Worm (Caenorhabditis elegans) whole organism, late embryonic: Measurements from ENCODE around the gene clec-10.
A peak's percentile ranks its signal among the peaks of the same experiment; 100 is the strongest.

Experiments
- F13H6.1 ChIP-seq: sonication (generic microtip); optimal IDR thresholded peaks from 2 replicates; lab custom pipeline; 2016; ENCODE audit warnings: missing genetic modification characterization, missing compliant biosample characterization
- K02D7.2 ChIP-seq: sonication (generic microtip); optimal IDR thresholded peaks from 2 replicates; lab custom pipeline; 2017; ENCODE audit warnings: mild to moderate bottlenecking, missing genetic modification characterization, missing compliant biosample characterization
- K09A11.1 ChIP-seq: sonication (generic microtip); optimal IDR thresholded peaks from 2 replicates; lab custom pipeline; 2017; ENCODE audit warnings: antibody characterized with exemption, mild to moderate bottlenecking, missing genetic modification characterization, missing compliant biosample characterization; ENCODE audit not compliant: insufficient read depth
- T23F11.4 ChIP-seq: fragments of 200-800 bp; sonication (Bioruptor generic); optimal IDR thresholded peaks from 2 replicates; lab custom pipeline; 2018; ENCODE audit warnings: mild to moderate bottlenecking, missing genetic modification characterization, missing compliant biosample characterization
- Y22D7AL.16 ChIP-seq: sonication (generic microtip); optimal IDR thresholded peaks from 2 replicates; lab custom pipeline; 2016; ENCODE audit warnings: missing genetic modification characterization, missing compliant biosample characterization
- ama-1 ChIP-seq: fragments of 150-350 bp; optimal IDR thresholded peaks from 2 replicates; lab custom pipeline; 2014
- ceh-14 ChIP-seq: sonication (generic microtip); optimal IDR thresholded peaks from 2 replicates; lab custom pipeline; 2016; ENCODE audit warnings: missing genotype, missing genetic modification characterization, missing compliant biosample characterization
- ceh-18 ChIP-seq: sonication (generic microtip); optimal IDR thresholded peaks from 2 replicates; lab custom pipeline; 2016; ENCODE audit warnings: missing genetic modification characterization, missing compliant biosample characterization
- ceh-2 ChIP-seq: sonication (generic microtip); optimal IDR thresholded peaks from 2 replicates; lab custom pipeline; 2016; ENCODE audit warnings: missing genotype, missing genetic modification characterization, missing compliant biosample characterization
- ceh-22 ChIP-seq: sonication (generic microtip); optimal IDR thresholded peaks from 2 replicates; lab custom pipeline; 2017; ENCODE audit warnings: missing biosample characterization, missing genetic modification characterization
- ceh-45 ChIP-seq: fragments of 200-800 bp; sonication (Bioruptor generic); IDR thresholded peaks from 2 replicates; pipeline ENCODE4 v1.3.6; 2022; ENCODE audit warnings: missing genetic modification reagents, missing genetic modification characterization, missing compliant biosample characterization
- ceh-48 ChIP-seq: sonication (generic microtip); optimal IDR thresholded peaks from 2 replicates; lab custom pipeline; 2016; ENCODE audit warnings: missing genetic modification characterization, inconsistent platforms, missing compliant biosample characterization
- ceh-6 ChIP-seq: fragments of 200-800 bp; sonication (Bioruptor generic); optimal IDR thresholded peaks from 2 replicates; lab custom pipeline; 2018; ENCODE audit warnings: mild to moderate bottlenecking, missing genetic modification characterization, missing compliant biosample characterization
- dmd-4 ChIP-seq: sonication (generic microtip); optimal IDR thresholded peaks from 2 replicates; lab custom pipeline; 2016; ENCODE audit warnings: borderline replicate concordance, missing genetic modification characterization, missing compliant biosample characterization
- elt-2 ChIP-seq: sonication (generic microtip); optimal IDR thresholded peaks from 2 replicates; lab custom pipeline; 2016; ENCODE audit warnings: missing genetic modification reagents, missing genetic modification characterization, missing compliant biosample characterization
- elt-4 ChIP-seq: sonication (generic microtip); optimal IDR thresholded peaks from 2 replicates; lab custom pipeline; 2016; ENCODE audit warnings: missing genetic modification characterization, missing compliant biosample characterization
- eyg-1 ChIP-seq: sonication (generic microtip); optimal IDR thresholded peaks from 2 replicates; lab custom pipeline; 2016; ENCODE audit warnings: missing genotype, missing genetic modification characterization, missing compliant biosample characterization
- fax-1 ChIP-seq: sonication (generic microtip); optimal IDR thresholded peaks from 2 replicates; lab custom pipeline; 2016; ENCODE audit warnings: missing genotype, missing genetic modification characterization, missing compliant biosample characterization
- fkh-6 ChIP-seq: sonication (generic microtip); optimal IDR thresholded peaks from 2 replicates; lab custom pipeline; 2016; ENCODE audit warnings: missing genetic modification characterization, missing compliant biosample characterization
- hlh-15 ChIP-seq: sonication (generic microtip); optimal IDR thresholded peaks from 2 replicates; lab custom pipeline; 2016; ENCODE audit warnings: missing genetic modification characterization, missing compliant biosample characterization
- hlh-30 ChIP-seq: sonication (generic microtip); optimal IDR thresholded peaks from 2 replicates; lab custom pipeline; 2017; ENCODE audit warnings: antibody characterized with exemption, missing genetic modification characterization, missing compliant biosample characterization; ENCODE audit not compliant: insufficient read depth
- hlh-8 ChIP-seq: sonication (generic microtip); optimal IDR thresholded peaks from 2 replicates; lab custom pipeline; 2016; ENCODE audit warnings: missing genotype, missing genetic modification characterization, missing compliant biosample characterization
- lin-11 ChIP-seq: fragments of 200-800 bp; sonication (Bioruptor generic); optimal IDR thresholded peaks from 2 replicates; lab custom pipeline; 2018; ENCODE audit warnings: mild to moderate bottlenecking, missing genetic modification characterization, missing compliant biosample characterization
- madf-2 ChIP-seq: sonication (generic microtip); optimal IDR thresholded peaks from 2 replicates; lab custom pipeline; 2017; ENCODE audit warnings: missing genetic modification characterization, missing compliant biosample characterization
- mec-3 ChIP-seq: sonication (generic microtip); optimal IDR thresholded peaks from 2 replicates; lab custom pipeline; 2016; ENCODE audit warnings: borderline replicate concordance, missing genetic modification characterization, missing compliant biosample characterization
- nfya-1 ChIP-seq: sonication (generic microtip); optimal IDR thresholded peaks from 2 replicates; lab custom pipeline; 2017; ENCODE audit warnings: missing genetic modification characterization, mild to moderate bottlenecking, missing compliant biosample characterization, antibody characterized with exemption, moderate library complexity
- nhr-11 ChIP-seq: fragments of 150-350 bp; optimal IDR thresholded peaks from 2 replicates; lab custom pipeline; 2014; ENCODE audit warnings: missing biosample characterization, missing genetic modification characterization
- nhr-232 ChIP-seq: sonication (generic microtip); optimal IDR thresholded peaks from 2 replicates; lab custom pipeline; 2016; ENCODE audit warnings: missing genetic modification characterization, missing compliant biosample characterization
- odd-2 ChIP-seq: sonication (generic microtip); optimal IDR thresholded peaks from 2 replicates; lab custom pipeline; 2017; ENCODE audit warnings: antibody characterized with exemption, mild to moderate bottlenecking, missing genetic modification characterization, missing compliant biosample characterization
- pat-9 ChIP-seq: fragments of 200-800 bp; sonication (Bioruptor generic); optimal IDR thresholded peaks from 2 replicates; lab custom pipeline; 2018; ENCODE audit warnings: mild to moderate bottlenecking, missing genetic modification characterization, moderate library complexity, missing compliant biosample characterization
- pax-1 ChIP-seq: fragments of 150-350 bp; optimal IDR thresholded peaks from 2 replicates; lab custom pipeline; 2014; ENCODE audit warnings: missing biosample characterization, missing genetic modification characterization
- ref-2 ChIP-seq: sonication (generic microtip); optimal IDR thresholded peaks from 2 replicates; lab custom pipeline; 2016; ENCODE audit warnings: missing genetic modification characterization, missing compliant biosample characterization
- rnt-1 ChIP-seq: sonication (generic microtip); optimal IDR thresholded peaks from 2 replicates; lab custom pipeline; 2016; ENCODE audit warnings: missing genetic modification characterization, missing compliant biosample characterization
- sox-2 ChIP-seq: fragments of 200-800 bp; sonication (Bioruptor generic); IDR thresholded peaks from 2 replicates; pipeline ENCODE4 v1.3.6; 2022; ENCODE audit warnings: missing genetic modification reagents, missing genetic modification characterization, missing compliant biosample characterization
- tbx-7 ChIP-seq: sonication (generic microtip); optimal IDR thresholded peaks from 2 replicates; lab custom pipeline; 2016; ENCODE audit warnings: missing genotype, missing genetic modification characterization, missing compliant biosample characterization
- unc-42 ChIP-seq: sonication (generic microtip); optimal IDR thresholded peaks from 2 replicates; lab custom pipeline; 2016; ENCODE audit warnings: missing genotype, missing genetic modification characterization, missing compliant biosample characterization
- unc-55 ChIP-seq: sonication (generic microtip); optimal IDR thresholded peaks from 2 replicates; lab custom pipeline; 2017; ENCODE audit warnings: missing biosample characterization, missing genetic modification reagents, missing genetic modification characterization
- unc-86 ChIP-seq: sonication (generic microtip); optimal IDR thresholded peaks from 2 replicates; lab custom pipeline; 2016; ENCODE audit warnings: missing genetic modification characterization, missing compliant biosample characterization
- ztf-16 ChIP-seq: sonication (generic microtip); optimal IDR thresholded peaks from 2 replicates; lab custom pipeline; 2017; ENCODE audit warnings: missing genetic modification characterization, missing compliant biosample characterization

clec-10 gene

ce11 chrII:402435-402834 lies at the start of gene clec-10:
clec-10 (plus strand) TSS chrII:402678.
- TF ChIP-seq ceh-14 (tag; lab: Kevin White, UChicago) (no peak), elt-2 (no peak), pax-1 (tag; lab: Kevin White, UChicago) (no peak), elt-4 (tag; lab: Kevin White, UChicago) (no peak), K09A11.1 (no peak), fkh-6 (tag; lab: Kevin White, UChicago) (no peak), unc-55 (no peak), hlh-15 (tag; lab: Kevin White, UChicago) (no peak), rnt-1 (tag; lab: Kevin White, UChicago) (no peak), unc-86 (tag; lab: Kevin White, UChicago) (no peak), lin-11 (tag; lab: Kevin White, UChicago) (no peak), madf-2 (no peak), ama-1 (lab: Kevin White, UChicago) (no peak), pat-9 (tag; lab: Kevin White, UChicago) (no peak), ceh-45 (no peak)

- TF ChIP-seq unc-42 (tag; lab: Kevin White, UChicago) (peak; percentile 97), T23F11.4 (GFP tag; lab: Kevin White, UChicago) (no peak)
- TF ChIP-seq, all 69 proteins: peak for 1
Measured at ce11 chrII:354494-354893, 48.0 kb upstream of the clec-10 start.

DNA sequence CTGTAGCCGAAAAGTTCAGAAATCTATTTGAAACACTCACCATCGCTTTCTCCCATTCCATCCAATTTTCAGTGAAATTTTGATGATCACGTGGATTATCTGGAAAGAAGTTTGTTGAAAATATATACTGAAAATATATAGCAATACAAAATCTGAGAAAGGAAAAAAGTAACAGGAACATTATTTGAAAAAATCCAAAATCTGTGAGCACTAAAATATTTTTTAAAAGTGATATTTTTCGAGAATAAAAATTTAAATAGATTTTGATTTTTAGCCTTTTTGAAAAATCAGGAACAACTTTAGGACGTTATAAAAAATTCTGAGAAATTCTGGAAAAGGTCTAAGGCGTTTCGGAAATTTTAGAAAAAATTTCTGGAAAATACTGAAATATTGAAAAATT lies 45.5 kb upstream of the clec-10 start, which contains the start of gene dmsr-4:
Gene dmsr-4 (minus strand): TSS at position 101 of the 400 bp plus-strand sequence.
- no peak for TF ChIP-seq nfya-1
- TF ChIP-seq odd-2 = no peak
- TF ChIP-seq fkh-6 (tag; lab: Kevin White, UChicago) = no peak
- TF ChIP-seq sox-2 (GFP tag; lab: Robert Waterston, UW) = no peak
- no peak for TF ChIP-seq tbx-7 (tag; lab: Kevin White, UChicago)
- no peak for TF ChIP-seq eyg-1
- TF ChIP-seq hlh-30 (tag; lab: Kevin White, UChicago) = no peak
- TF ChIP-seq elt-2 = no peak
- TF ChIP-seq ceh-14 (tag; lab: Kevin White, UChicago) = no peak
- no peak for TF ChIP-seq mec-3 (tag; lab: Kevin White, UChicago)
- TF ChIP-seq ref-2 (tag; lab: Kevin White, UChicago) = no peak
- TF ChIP-seq ceh-48 = no peak
- TF ChIP-seq ceh-6 (GFP tag; lab: Kevin White, UChicago) = no peak
- TF ChIP-seq K02D7.2 (tag; lab: Kevin White, UChicago) = no peak
- no peak for TF ChIP-seq ceh-22 (tag; lab: Kevin White, UChicago)
- no peak for TF ChIP-seq K09A11.1
- TF ChIP-seq ceh-2 (tag; lab: Kevin White, UChicago) = no peak
- no peak for TF ChIP-seq T23F11.4 (GFP tag; lab: Kevin White, UChicago)
- no peak for TF ChIP-seq unc-86 (tag; lab: Kevin White, UChicago)

ce11 chrII:367455-367854 lies 35.0 kb upstream of the clec-10 start, which contains the start of gene ptr-3:
ptr-3 (minus strand) TSS chrII:367555.
- no peak for TF ChIP-seq ceh-18 (tag; lab: Kevin White, UChicago)
- no peak for TF ChIP-seq F13H6.1
- no peak for TF ChIP-seq dmd-4
- TF ChIP-seq hlh-8 (tag; lab: Kevin White, UChicago) = no peak
- no peak for TF ChIP-seq Y22D7AL.16 (tag; lab: Kevin White, UChicago)
- no peak for TF ChIP-seq fax-1 (tag; lab: Kevin White, UChicago)
- no peak for TF ChIP-seq rnt-1 (tag; lab: Kevin White, UChicago)
- no peak for TF ChIP-seq pat-9 (tag; lab: Kevin White, UChicago)
- no peak for TF ChIP-seq nhr-11 (tag; lab: Kevin White, UChicago)
- TF ChIP-seq ztf-16 (tag; lab: Kevin White, UChicago) = no peak
- no peak for TF ChIP-seq nhr-232
